Fruit fly (Drosophila melanogaster) whole organism, embryonic: ENCODE data around the gene Fic.

Source experiments
- ATbp ChIP-seq: fragments of 200-800 bp; sonication (Bioruptor generic); optimal IDR thresholded peaks from 2 replicates; lab custom pipeline; 2017; ENCODE audit warnings: missing biosample characterization, mild to moderate bottlenecking, missing genetic modification characterization, missing genetic modification reagents
- Atf3 ChIP-seq: fragments of 200-800 bp; sonication (Bioruptor generic); optimal IDR thresholded peaks from 3 replicates; lab custom pipeline; 2016; ENCODE audit warnings: missing biosample characterization, missing genetic modification characterization
- B-H1 ChIP-seq: fragments of 200-800 bp; sonication (Bioruptor generic); IDR thresholded peaks from 3 replicates; pipeline ENCODE4 v1.3.6; 2022; ENCODE audit warnings: missing biosample characterization, missing genetic modification characterization
- Blimp-1 ChIP-seq: fragments of 200-800 bp; sonication (Bioruptor generic); optimal IDR thresholded peaks from 3 replicates; lab custom pipeline; 2018; ENCODE audit warnings: missing biosample characterization, missing genetic modification characterization, mild to moderate bottlenecking, moderate library complexity, missing genetic modification reagents
- CG10431 ChIP-seq: fragments of 200-800 bp; sonication (Bioruptor generic); optimal IDR thresholded peaks from 3 replicates; lab custom pipeline; 2018; ENCODE audit warnings: missing biosample characterization, mild to moderate bottlenecking, missing genetic modification characterization
- CG10543 ChIP-seq: fragments of 200-800 bp; sonication (Bioruptor generic); optimal IDR thresholded peaks from 3 replicates; lab custom pipeline; 2017; ENCODE audit warnings: missing biosample characterization, mild to moderate bottlenecking, missing genetic modification characterization, moderate library complexity
- CG10979 ChIP-seq: fragments of 200-800 bp; sonication (Bioruptor generic); optimal IDR thresholded peaks from 2 replicates; lab custom pipeline; 2018; ENCODE audit warnings: missing biosample characterization, mild to moderate bottlenecking, missing genetic modification characterization, moderate library complexity
- CG11560 ChIP-seq: fragments of 200-800 bp; sonication (Bioruptor generic); IDR thresholded peaks from 3 replicates; pipeline ENCODE4 v1.3.6; 2022; ENCODE audit warnings: missing biosample characterization, missing genetic modification characterization
- CG14667 ChIP-seq: fragments of 200-800 bp; sonication (Bioruptor generic); IDR thresholded peaks from 2 replicates; pipeline ENCODE4 v1.3.6; 2022; ENCODE audit warnings: missing biosample characterization, missing genetic modification characterization
- CG14710 ChIP-seq: fragments of 200-800 bp; sonication (Bioruptor generic); optimal IDR thresholded peaks from 3 replicates; lab custom pipeline; 2019; ENCODE audit warnings: missing biosample characterization, mild to moderate bottlenecking, missing genetic modification characterization, moderate library complexity
- CG17186 ChIP-seq: fragments of 200-800 bp; sonication (Bioruptor generic); optimal IDR thresholded peaks from 3 replicates; lab custom pipeline; 2017; ENCODE audit warnings: missing biosample characterization, missing genetic modification reagents, missing genetic modification characterization
- CG3065 ChIP-seq: fragments of 200-800 bp; sonication (Bioruptor generic); optimal IDR thresholded peaks from 2 replicates; lab custom pipeline; 2016; ENCODE audit warnings: missing biosample characterization, missing genetic modification characterization
- CG3407 ChIP-seq: fragments of 200-800 bp; sonication (Bioruptor generic); optimal IDR thresholded peaks from 2 replicates; lab custom pipeline; 2018; ENCODE audit warnings: missing biosample characterization, mild to moderate bottlenecking, missing genetic modification characterization
- CG3726 ChIP-seq: fragments of 200-800 bp; sonication (Bioruptor generic); IDR thresholded peaks from 3 replicates; pipeline ENCODE4, ENCODE4 v1.3.6; 2022; ENCODE audit warnings: missing biosample characterization, missing genetic modification characterization
- CG5180 ChIP-seq: fragments of 200-800 bp; sonication (Bioruptor generic); optimal IDR thresholded peaks from 3 replicates; lab custom pipeline; 2017; ENCODE audit warnings: missing biosample characterization, missing genetic modification characterization, mild to moderate bottlenecking, moderate library complexity, missing genetic modification reagents
- CG6791 ChIP-seq: fragments of 200-800 bp; sonication (Bioruptor generic); IDR thresholded peaks from 3 replicates; pipeline ENCODE4 v1.3.6; 2022; ENCODE audit warnings: missing biosample characterization, missing genetic modification characterization; ENCODE audit not compliant: partially characterized antibody
- CG6813 ChIP-seq: fragments of 200-800 bp; sonication (Bioruptor generic); optimal IDR thresholded peaks from 2 replicates; lab custom pipeline; 2017; ENCODE audit warnings: missing biosample characterization, missing genetic modification characterization, mild to moderate bottlenecking, moderate library complexity, missing genetic modification reagents
- CG6854 ChIP-seq: fragments of 200-800 bp; sonication (Bioruptor generic); optimal IDR thresholded peaks from 3 replicates; lab custom pipeline; 2017; ENCODE audit warnings: missing biosample characterization, mild to moderate bottlenecking, missing genetic modification characterization
- CG7271 ChIP-seq: fragments of 200-800 bp; sonication (Bioruptor generic); optimal IDR thresholded peaks from 2 replicates; lab custom pipeline; 2018; ENCODE audit warnings: missing biosample characterization, mild to moderate bottlenecking, missing genetic modification characterization, moderate library complexity
- CG7357 ChIP-seq: fragments of 200-800 bp; sonication (Bioruptor generic); IDR thresholded peaks from 3 replicates; pipeline ENCODE4 v1.3.6; 2022; ENCODE audit warnings: missing biosample characterization, missing genetic modification characterization
- CG7556 ChIP-seq: fragments of 200-800 bp; sonication (Bioruptor generic); optimal IDR thresholded peaks from 2 replicates; lab custom pipeline; 2017; ENCODE audit warnings: missing biosample characterization, mild to moderate bottlenecking, missing genetic modification characterization
- CG9215 ChIP-seq: fragments of 200-800 bp; sonication (Bioruptor generic); IDR thresholded peaks from 2 replicates; pipeline ENCODE4 v1.3.6; 2022; ENCODE audit warnings: missing biosample characterization, missing genetic modification characterization
- Dek ChIP-seq: fragments of 200-800 bp; sonication (Bioruptor generic); optimal IDR thresholded peaks from 3 replicates; lab custom pipeline; 2019; ENCODE audit warnings: missing biosample characterization, mild to moderate bottlenecking, missing genetic modification characterization, moderate library complexity
- MTF-1 ChIP-seq: fragments of 200-800 bp; sonication (Bioruptor generic); optimal IDR thresholded peaks from 2 replicates; lab custom pipeline; 2018; ENCODE audit warnings: missing biosample characterization, mild to moderate bottlenecking, missing genetic modification characterization, borderline replicate concordance
- Max ChIP-seq: fragments of 200-800 bp; sonication (Bioruptor generic); optimal IDR thresholded peaks from 2 replicates; lab custom pipeline; 2016; ENCODE audit warnings: missing biosample characterization, mild to moderate bottlenecking, missing genetic modification characterization
- Mes4 ChIP-seq: fragments of 200-800 bp; sonication (Bioruptor generic); optimal IDR thresholded peaks from 2 replicates; lab custom pipeline; 2016; ENCODE audit warnings: missing biosample characterization, missing genetic modification characterization
- NC2α ChIP-seq: fragments of 200-800 bp; sonication (Bioruptor generic); optimal IDR thresholded peaks from 2 replicates; lab custom pipeline; 2016; ENCODE audit warnings: missing biosample characterization, missing genetic modification characterization
- Nf-YA ChIP-seq: fragments of 200-800 bp; sonication (Bioruptor generic); IDR thresholded peaks from 2 replicates; pipeline ENCODE4 v1.3.6; 2022; ENCODE audit warnings: missing biosample characterization, missing genetic modification characterization
- TFAM ChIP-seq: fragments of 200-800 bp; sonication (Bioruptor generic); optimal IDR thresholded peaks from 2 replicates; lab custom pipeline; 2017; ENCODE audit warnings: missing biosample characterization, missing genetic modification characterization, inconsistent platforms
- amos ChIP-seq: fragments of 200-800 bp; sonication (Bioruptor generic); IDR thresholded peaks from 2 replicates; pipeline ENCODE4 v1.3.6; 2022; ENCODE audit warnings: missing biosample characterization, missing genetic modification characterization; ENCODE audit not compliant: partially characterized antibody
- ase ChIP-seq: fragments of 200-800 bp; sonication (Bioruptor generic); IDR thresholded peaks from 3 replicates; pipeline ENCODE4 v1.3.6; 2022; ENCODE audit warnings: missing biosample characterization, missing genetic modification characterization
- ash1 ChIP-seq: fragments of 200-800 bp; sonication (Bioruptor generic); optimal IDR thresholded peaks from 2 replicates; lab custom pipeline; 2018; ENCODE audit warnings: missing biosample characterization, mild to moderate bottlenecking, missing genetic modification characterization
- chif ChIP-seq, 2 experiments: fragments of 200-800 bp; sonication (Bioruptor generic); optimal IDR thresholded peaks; 3 replicates each; lab custom pipeline; 2016; ENCODE audit warnings: missing biosample characterization in 2 of 2, missing genetic modification characterization in 2 of 2
- crc ChIP-seq: fragments of 200-800 bp; sonication (Bioruptor generic); optimal IDR thresholded peaks from 2 replicates; lab custom pipeline; 2016; ENCODE audit warnings: missing biosample characterization, missing genetic modification characterization
- croc ChIP-seq: fragments of 200-800 bp; sonication (Bioruptor generic); conservative IDR thresholded peaks from 3 replicates; pipeline ENCODE4 v1.3.6; 2022; ENCODE audit warnings: missing biosample characterization, missing genetic modification characterization
- crol ChIP-seq: fragments of 200-800 bp; sonication (Bioruptor generic); IDR thresholded peaks from 2 replicates; pipeline ENCODE4 v1.3.6; 2022; ENCODE audit warnings: missing biosample characterization, missing genetic modification characterization
- crp ChIP-seq, 2 experiments: fragments of 200-800 bp; sonication (Bioruptor generic); optimal IDR thresholded peaks; 2 replicates in 1 of 2; 3 replicates in 1 of 2; lab custom pipeline; 2017; ENCODE audit warnings: missing biosample characterization in 2 of 2, missing genetic modification characterization in 2 of 2, mild to moderate bottlenecking in 1 of 2, moderate library complexity in 1 of 2
- ems ChIP-seq: fragments of 200-800 bp; sonication (Bioruptor generic); optimal IDR thresholded peaks from 3 replicates; lab custom pipeline; 2016; ENCODE audit warnings: missing biosample characterization, missing genetic modification characterization
- fd102C ChIP-seq: fragments of 200-800 bp; sonication (Bioruptor generic); optimal IDR thresholded peaks from 2 replicates; lab custom pipeline; 2018; ENCODE audit warnings: missing biosample characterization, mild to moderate bottlenecking, missing genetic modification characterization, moderate library complexity
- gcm ChIP-seq: fragments of 200-800 bp; sonication (Bioruptor generic); optimal IDR thresholded peaks from 2 replicates; lab custom pipeline; 2019; ENCODE audit warnings: missing biosample characterization, mild to moderate bottlenecking, missing genetic modification characterization, moderate library complexity
- gcm2 ChIP-seq: fragments of 200-800 bp; sonication (Bioruptor generic); optimal IDR thresholded peaks from 2 replicates; lab custom pipeline; 2016; ENCODE audit warnings: missing biosample characterization, missing genetic modification characterization
- inv ChIP-seq: fragments of 200-800 bp; sonication (Bioruptor generic); IDR thresholded peaks from 2 replicates; pipeline ENCODE4 v1.3.6; 2022; ENCODE audit warnings: missing biosample characterization, missing genetic modification characterization; ENCODE audit not compliant: partially characterized antibody
- pum ChIP-seq: fragments of 200-800 bp; sonication (Bioruptor generic); optimal IDR thresholded peaks from 2 replicates; lab custom pipeline; 2016; ENCODE audit warnings: missing biosample characterization, missing genetic modification characterization
- row ChIP-seq: fragments of 200-800 bp; sonication (Bioruptor generic); IDR thresholded peaks from 3 replicates; pipeline ENCODE4 v1.3.6; 2022; ENCODE audit warnings: missing biosample characterization, missing genetic modification characterization
- sd ChIP-seq: fragments of 200-800 bp; sonication (Bioruptor generic); optimal IDR thresholded peaks from 3 replicates; lab custom pipeline; 2018; ENCODE audit warnings: missing biosample characterization, mild to moderate bottlenecking, missing genetic modification characterization, moderate library complexity
- stwl ChIP-seq: fragments of 200-800 bp; sonication (Bioruptor generic); optimal IDR thresholded peaks from 3 replicates; lab custom pipeline; 2018; ENCODE audit warnings: missing biosample characterization, mild to moderate bottlenecking, missing genetic modification characterization, moderate library complexity
- ttk ChIP-seq: fragments of 200-800 bp; sonication (Bioruptor generic); IDR thresholded peaks from 2 replicates; pipeline ENCODE4 v2.1.2; 2022; ENCODE audit warnings: missing biosample characterization, missing genetic modification characterization
- zen ChIP-seq: fragments of 200-800 bp; sonication (Bioruptor generic); optimal IDR thresholded peaks from 3 replicates; lab custom pipeline; 2018; ENCODE audit warnings: missing biosample characterization, mild to moderate bottlenecking, missing genetic modification characterization, moderate library complexity

The Fic gene

DNA sequence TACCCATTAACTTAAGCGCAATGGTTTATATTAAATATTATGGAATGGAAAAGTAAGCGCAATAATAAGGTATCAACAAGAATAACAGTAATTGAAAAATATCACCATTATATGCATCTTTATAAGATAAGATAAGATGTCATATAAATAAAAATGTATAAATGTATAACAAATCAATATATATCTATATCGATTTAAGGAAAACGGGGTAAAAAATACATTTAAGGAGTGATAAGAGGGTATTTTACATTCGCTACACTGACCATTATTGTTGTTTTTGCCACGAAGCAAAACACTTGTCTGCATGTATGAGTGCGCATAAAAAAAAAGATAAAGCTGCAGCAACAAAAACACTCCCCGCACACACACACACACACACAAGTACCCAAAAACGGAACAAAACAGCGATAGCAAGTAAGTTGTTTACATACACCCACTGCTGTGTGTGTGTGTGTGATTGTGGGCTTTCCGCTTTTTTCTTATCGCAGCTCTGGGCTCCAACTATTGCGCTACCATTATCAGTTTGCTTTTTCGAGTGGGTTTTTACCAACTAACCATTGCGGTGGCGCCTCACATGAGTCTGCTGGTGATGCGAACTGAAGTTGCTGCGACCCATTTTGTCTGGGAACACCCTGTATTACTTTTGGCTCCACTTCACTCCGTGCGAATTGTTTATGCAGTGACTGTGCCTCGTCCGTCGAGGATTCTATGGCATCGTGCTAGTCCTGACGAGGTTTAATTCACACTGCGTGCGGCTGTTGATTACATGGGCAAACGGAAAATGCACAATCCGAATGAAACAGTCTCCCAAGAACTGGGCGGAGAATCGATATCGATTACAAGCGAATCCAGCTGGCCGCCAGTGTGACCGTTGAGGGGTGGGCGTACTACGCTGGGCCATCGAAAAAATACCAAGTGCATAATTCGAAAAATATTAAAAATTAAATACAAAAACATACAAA lies 49.2 kb downstream of the Fic start, which contains the start of gene mmy (continued):
- peak; percentile 94 for TF ChIP-seq CG10543 (GFP tag; lab: Kevin White, UChicago)
- TF ChIP-seq CG9215 (GFP tag; lab: Robert Waterston, UW) = 0 out of 2 replicates have a peak, but pooled peaks have one; percentile 5
- TF ChIP-seq ATbp (GFP tag; lab: Kevin White, UChicago) = no peak
- TF ChIP-seq ase (GFP tag; lab: Robert Waterston, UW) = no peak
- TF ChIP-seq CG14710 (tag; lab: Kevin White, UChicago) = peak; percentile 33
- no peak for TF ChIP-seq gcm (GFP tag; lab: Kevin White, UChicago)
- TF ChIP-seq CG5180 (GFP tag; lab: Kevin White, UChicago) = no peak
- TF ChIP-seq gcm2 (GFP tag; lab: Kevin White, UChicago) = no peak
- TF ChIP-seq CG10979 (tag; lab: Kevin White, UChicago) = peak; percentile 61
- TF ChIP-seq CG7271 = peak; percentile 32
- no peak for TF ChIP-seq CG11560
- TF ChIP-seq Max (GFP tag; lab: Kevin White, UChicago) = no peak
- no peak for TF ChIP-seq Atf3
- TF ChIP-seq CG14667 (GFP tag; lab: Robert Waterston, UW) = no peak
- no peak for TF ChIP-seq inv
- TF ChIP-seq ems (GFP tag; lab: Kevin White, UChicago) = no peak
- no peak for TF ChIP-seq fd102C (GFP tag; lab: Kevin White, UChicago)
- TF ChIP-seq stwl (tag; lab: Kevin White, UChicago) = peak; percentile 67
- peak; percentile 19 for TF ChIP-seq CG10431 (GFP tag; lab: Kevin White, UChicago)
- TF ChIP-seq crp (GFP tag; optimal IDR thresholded peaks at IDR 0.05; lab: Kevin White, UChicago) = peak in 1 of 2 experiments; percentile 84
- TF ChIP-seq Dek (tag; lab: Kevin White, UChicago) = peak; percentile 56
- TF ChIP-seq ttk (GFP tag; lab: Robert Waterston, UW) = no peak
- TF ChIP-seq MTF-1 (GFP tag; lab: Kevin White, UChicago) = no peak
- TF ChIP-seq row (GFP tag; lab: Robert Waterston, UW) = peak; percentile 74
- TF ChIP-seq chif (GFP tag; optimal IDR thresholded peaks at IDR 0.05; lab: Kevin White, UChicago) = no peak
- TF ChIP-seq croc (GFP tag; lab: Robert Waterston, UW) = no peak
- no peak for TF ChIP-seq B-H1 (GFP tag; lab: Robert Waterston, UW)
- no peak for TF ChIP-seq CG6791 (GFP tag; lab: Robert Waterston, UW)
- TF ChIP-seq CG17186 (GFP tag; lab: Kevin White, UChicago) = peak; percentile 23
- no peak for TF ChIP-seq TFAM
- peak; percentile 30; the same call in 1 of the 2 replicates for TF ChIP-seq amos (GFP tag; lab: Robert Waterston, UW)
- no peak for TF ChIP-seq pum (GFP tag; lab: Kevin White, UChicago)
- TF ChIP-seq CG3065 (GFP tag; lab: Kevin White, UChicago) = peak; percentile 36
- TF ChIP-seq CG6813 = peak; percentile 22
- no peak for TF ChIP-seq zen (tag; lab: Kevin White, UChicago)
- TF ChIP-seq NC2α (GFP tag; lab: Kevin White, UChicago) = no peak
- no peak for TF ChIP-seq CG3407 (GFP tag; lab: Kevin White, UChicago)
- TF ChIP-seq Mes4 (GFP tag; lab: Kevin White, UChicago) = peak; percentile 53
- TF ChIP-seq ash1 (GFP tag; lab: Kevin White, UChicago) = no peak
- no peak for TF ChIP-seq Nf-YA
- TF ChIP-seq crc (GFP tag; lab: Kevin White, UChicago) = peak; percentile 17
- TF ChIP-seq Blimp-1 (GFP tag; lab: Kevin White, UChicago) = peak; percentile 43
- no peak for TF ChIP-seq CG7357
- TF ChIP-seq CG3726 (GFP tag; lab: Robert Waterston, UW) = no peak
- TF ChIP-seq CG6854 (GFP tag; lab: Kevin White, UChicago) = peak; percentile 24
- TF ChIP-seq CG7556 (GFP tag; lab: Kevin White, UChicago) = peak; percentile 58
- TF ChIP-seq sd (tag; lab: Kevin White, UChicago) = peak; percentile 22
- TF ChIP-seq crol (GFP tag; lab: Robert Waterston, UW) = no peak
